Worm (Caenorhabditis elegans): ENCODE measurements around the gene F55A11.1.

F55A11.1 gene

DNA sequence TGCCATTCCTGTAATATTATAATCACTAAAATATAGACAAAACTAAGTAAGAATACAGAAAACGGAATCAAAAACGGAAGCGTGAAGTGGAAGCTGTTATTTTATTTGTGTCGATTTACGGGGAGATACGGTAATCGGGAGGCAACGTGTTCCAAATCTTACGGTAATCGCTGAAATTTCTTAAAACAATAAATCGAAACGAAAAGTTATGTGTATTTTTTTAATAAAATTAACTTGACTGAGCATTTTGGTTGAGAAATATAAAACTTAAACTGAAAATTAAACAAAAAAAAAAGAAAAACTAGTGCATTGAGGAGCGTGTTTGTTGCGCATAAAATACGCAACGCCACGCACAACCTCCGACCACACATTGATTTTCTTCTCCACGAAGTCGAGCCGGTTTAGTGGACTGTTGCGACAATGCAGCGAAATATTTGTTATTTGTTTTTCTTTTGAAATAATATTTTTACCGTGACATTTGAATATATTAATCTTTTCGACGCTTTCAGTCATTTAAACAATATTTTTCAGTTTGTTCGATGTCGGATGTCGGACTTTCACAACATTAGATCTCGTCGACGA lies at the start of gene F55A11.1, which contains the start of gene syx-5:
F55A11.1 (minus strand) TSS at position 13 of the 582 bp plus-strand sequence.
syx-5 (plus strand) TSS at position 532 of the 582 bp plus-strand sequence.
- TF ChIP-seq nfya-1 (tag; optimal IDR thresholded peaks at IDR 0.05; ENCODE audit: insufficient read depth) (peak; percentile 94), lin-39 (tag; optimal IDR thresholded peaks at IDR 0.05) (no peak), egl-5 (tag; optimal IDR thresholded peaks at IDR 0.05) (peak; percentile 10), fkh-10 (GFP tag; optimal IDR thresholded peaks at IDR 0.05) (peak; percentile 86), elt-3 (tag; optimal IDR thresholded peaks at IDR 0.05) (no peak), nhr-12 (tag; optimal IDR thresholded peaks at IDR 0.05) (no peak), nhr-77 (tag; optimal IDR thresholded peaks at IDR 0.05) (no peak), nhr-237 (tag; optimal IDR thresholded peaks at IDR 0.05) (no peak), sea-2 (GFP tag; optimal IDR thresholded peaks at IDR 0.05) (no peak), ZK546.5 (tag; optimal IDR thresholded peaks at IDR 0.05) (no peak), zag-1 (tag; optimal IDR thresholded peaks at IDR 0.05) (no peak), pha-4 (tag; optimal IDR thresholded peaks at IDR 0.05) (peak; percentile 88), jun-1 (tag; optimal IDR thresholded peaks at IDR 0.05) (peak; percentile 72), mml-1 (tag; optimal IDR thresholded peaks at IDR 0.05) (no peak), ztf-11 (tag; optimal IDR thresholded peaks at IDR 0.05) (no peak), ama-1 (optimal IDR thresholded peaks at IDR 0.05) (no peak), nhr-25 (tag; optimal IDR thresholded peaks at IDR 0.05) (peak; percentile 49), eor-1 (tag; optimal IDR thresholded peaks at IDR 0.05) (no peak), nhr-28 (tag; optimal IDR thresholded peaks at IDR 0.05) (no peak), tbx-2 (tag; optimal IDR thresholded peaks at IDR 0.05) (peak; percentile 84), daf-12 (tag; optimal IDR thresholded peaks at IDR 0.05) (no peak), snpc-4 (tag; optimal IDR thresholded peaks at IDR 0.05) (peak; percentile 89), lin-15B (tag; optimal IDR thresholded peaks at IDR 0.05) (peak; percentile 83), nhr-76 (tag; optimal IDR thresholded peaks at IDR 0.05) (no peak), elt-1 (tag; optimal IDR thresholded peaks at IDR 0.05) (peak; percentile 36), elt-2 (tag; optimal IDR thresholded peaks at IDR 0.05) (peak; percentile 61), ceh-28 (tag; optimal IDR thresholded peaks at IDR 0.05) (peak; percentile 86), nhr-11 (tag; optimal IDR thresholded peaks at IDR 0.05) (peak; percentile 14), fkh-2 (tag; optimal IDR thresholded peaks at IDR 0.05) (no peak), nhr-23 (tag; optimal IDR thresholded peaks at IDR 0.05) (peak; percentile 84), hmg-11 (tag; optimal IDR thresholded peaks at IDR 0.05) (peak; percentile 83), egl-27 (tag; optimal IDR thresholded peaks at IDR 0.05) (no peak), lsy-12 (tag; optimal IDR thresholded peaks at IDR 0.05) (peak; percentile 95), mdl-1 (tag; optimal IDR thresholded peaks at IDR 0.05) (no peak), ztf-4 (tag; optimal IDR thresholded peaks at IDR 0.05) (no peak), ceh-16 (tag; optimal IDR thresholded peaks at IDR 0.05) (no peak), unc-39 (tag; optimal IDR thresholded peaks at IDR 0.05) (no peak), nhr-67 (tag; optimal IDR thresholded peaks at IDR 0.05) (no peak), nhr-43 (tag; optimal IDR thresholded peaks at IDR 0.05; ENCODE audit: poor library complexity, severe bottlenecking) (peak; percentile 82), ceh-9 (tag; optimal IDR thresholded peaks at IDR 0.05) (no peak), R02D3.7 (tag; optimal IDR thresholded peaks at IDR 0.05) (peak; percentile 97), fos-1 (tag; optimal IDR thresholded peaks at IDR 0.05) (no peak), aly-2 (tag; optimal IDR thresholded peaks at IDR 0.05) (peak; percentile 7), ceh-82 (tag; optimal IDR thresholded peaks at IDR 0.05) (peak; percentile 34), unc-62 (GFP tag; optimal IDR thresholded peaks at IDR 0.05) (no peak), skn-1 (tag; optimal IDR thresholded peaks at IDR 0.05) (peak; percentile 20), pqm-1 (tag; optimal IDR thresholded peaks at IDR 0.05) (peak; percentile 53)

Data from whole organism, L3 larva.